Fruit fly (Drosophila melanogaster): ENCODE data around the gene ome.

Gene ome

dm6 chr3L:14786230-14786850, 113.7 kb downstream of the ome start, which contains the start of the genes bmm and Tdrd3 (continued):
- TF ChIP-seq Gug (GFP tag; IDR thresholded peaks at IDR 0.05) (peak; percentile 92), CG15601 (tag; optimal IDR thresholded peaks at IDR 0.05) (peak; percentile 86), Spps (tag; optimal IDR thresholded peaks at IDR 0.05) (peak; percentile 48), fd64A (GFP tag; optimal IDR thresholded peaks at IDR 0.05) (no peak), da (GFP tag; optimal IDR thresholded peaks at IDR 0.05) (no peak), ssp (GFP tag; IDR thresholded peaks at IDR 0.05) (peak; percentile 67), Optix (GFP tag; IDR thresholded peaks at IDR 0.05) (peak; percentile 64; the same call in 1 of the 3 replicates), cad (GFP tag; optimal IDR thresholded peaks at IDR 0.05) (no peak), CG10209 (GFP tag; optimal IDR thresholded peaks at IDR 0.05) (peak; percentile 82), jumu (GFP tag; optimal IDR thresholded peaks at IDR 0.05) (peak; percentile 4), CG34224 (GFP tag; IDR thresholded peaks at IDR 0.05; ENCODE audit: partially characterized antibody) (peak; percentile 81), Adf1 (GFP tag; IDR thresholded peaks at IDR 0.05) (no peak), toy (GFP tag; IDR thresholded peaks at IDR 0.05) (no peak), CG10321 (GFP tag; IDR thresholded peaks at IDR 0.05) (no peak), Ssrp (tag; optimal IDR thresholded peaks at IDR 0.05) (peak; percentile 84), CG11456 (GFP tag; IDR thresholded peaks at IDR 0.05) (peak; percentile 91), CG15479 (GFP tag; optimal IDR thresholded peaks at IDR 0.05) (no peak), CG14667 (GFP tag; IDR thresholded peaks at IDR 0.05) (peak; percentile 50), ham (GFP tag; IDR thresholded peaks at IDR 0.05) (no peak; the same call in 1 of the 2 replicates), Jarid2 (GFP tag; optimal IDR thresholded peaks at IDR 0.05) (peak; percentile 88), CG8924 (tag; optimal IDR thresholded peaks at IDR 0.05) (peak; percentile 94), chinmo (GFP tag; IDR thresholded peaks at IDR 0.05; ENCODE audit: partially characterized antibody) (peak; percentile 64; the same call in 1 of the 4 replicates), ac (GFP tag; optimal IDR thresholded peaks at IDR 0.05) (no peak), usp (GFP tag; optimal IDR thresholded peaks at IDR 0.05) (no peak), CG42726 (GFP tag; IDR thresholded peaks at IDR 0.05; ENCODE audit: partially characterized antibody) (peak; percentile 86), wdn (GFP tag; IDR thresholded peaks at IDR 0.05) (peak; percentile 43; the same call in 1 of the 2 replicates), CG30020 (tag; optimal IDR thresholded peaks at IDR 0.05) (peak; percentile 89), CG7357 (GFP tag; IDR thresholded peaks at IDR 0.05) (0 out of 3 replicates have a peak, but pooled peaks have one; percentile 37), tup (GFP tag; optimal IDR thresholded peaks at IDR 0.05) (peak; percentile 51), Hand (GFP tag; optimal IDR thresholded peaks at IDR 0.05) (peak; percentile 13), CG15696 (tag; optimal IDR thresholded peaks at IDR 0.05) (peak; percentile 87), CG9215 (GFP tag; IDR thresholded peaks at IDR 0.05) (peak; percentile 78), HLH4C (GFP tag; IDR thresholded peaks at IDR 0.05; ENCODE audit: partially characterized antibody) (peak; percentile 82), her (GFP tag; optimal IDR thresholded peaks at IDR 0.05) (no peak), tap (tag; optimal IDR thresholded peaks at IDR 0.05) (peak; percentile 73), lola (GFP tag; optimal IDR thresholded peaks at IDR 0.05) (peak in 1 of 3 experiments; percentile 89), C15 (GFP tag; IDR thresholded peaks at IDR 0.05) (no peak), z (GFP tag; IDR thresholded peaks at IDR 0.05) (no peak), lab (GFP tag; optimal IDR thresholded peaks at IDR 0.05) (peak; percentile 73), ato (GFP tag; IDR thresholded peaks at IDR 0.05; ENCODE audit: partially characterized antibody) (peak; percentile 54; the same call in 1 of the 2 replicates), CG11504 (tag; optimal IDR thresholded peaks at IDR 0.05) (peak; percentile 81), CG4730 (GFP tag; IDR thresholded peaks at IDR 0.05) (peak; percentile 50; the same call in 1 of the 2 replicates), CG8944 (GFP tag; optimal IDR thresholded peaks at IDR 0.05) (peak; percentile 27), crp (GFP tag; optimal IDR thresholded peaks at IDR 0.05) (peak in 1 of 2 experiments; percentile 20), CG10366 (GFP tag; IDR thresholded peaks at IDR 0.05) (peak; percentile 71), so (GFP tag; IDR thresholded peaks at IDR 0.05) (peak; percentile 63; the same call in 1 of the 3 replicates), pnt (GFP tag; optimal IDR thresholded peaks at IDR 0.05) (peak; percentile 42), Sry-β (GFP tag; optimal IDR thresholded peaks at IDR 0.05) (peak; percentile 54), pzg (GFP tag; optimal IDR thresholded peaks at IDR 0.05) (peak; percentile 64)

All from whole organism, embryonic.